Fruit fly (Drosophila melanogaster) whole organism: ENCODE data around the gene CG43816.

Source experiments
- pan ChIP-seq: fragments of >200 bp; optimal IDR thresholded peaks from 2 replicates; lab custom pipeline; 2017
- psq ChIP-seq: fragments of >200 bp; optimal IDR thresholded peaks from 2 replicates; lab custom pipeline; 2017

- no peak for TF ChIP-seq pan (lab: Kevin White, UChicago)
- no peak for TF ChIP-seq psq (lab: Kevin White, UChicago)
Measured at dm6 chr2L:16042385-16043071, 38.4 kb downstream of the CG43816 start.
